Worm (Caenorhabditis elegans) whole organism, L4/young adult: ENCODE data around the gene srsx-15.

Experiments used
- dao-5 ChIP-seq: sonication (generic microtip); optimal IDR thresholded peaks from 2 replicates; lab custom pipeline; 2016; ENCODE audit warnings: missing genotype, missing genetic modification characterization, moderate library complexity, missing compliant biosample characterization
- him-1 ChIP-seq: sonication (generic microtip); optimal IDR thresholded peaks from 2 replicates; lab custom pipeline; 2016; ENCODE audit warnings: missing genotype, missing genetic modification reagents, missing genetic modification characterization, missing compliant biosample characterization

DNA sequence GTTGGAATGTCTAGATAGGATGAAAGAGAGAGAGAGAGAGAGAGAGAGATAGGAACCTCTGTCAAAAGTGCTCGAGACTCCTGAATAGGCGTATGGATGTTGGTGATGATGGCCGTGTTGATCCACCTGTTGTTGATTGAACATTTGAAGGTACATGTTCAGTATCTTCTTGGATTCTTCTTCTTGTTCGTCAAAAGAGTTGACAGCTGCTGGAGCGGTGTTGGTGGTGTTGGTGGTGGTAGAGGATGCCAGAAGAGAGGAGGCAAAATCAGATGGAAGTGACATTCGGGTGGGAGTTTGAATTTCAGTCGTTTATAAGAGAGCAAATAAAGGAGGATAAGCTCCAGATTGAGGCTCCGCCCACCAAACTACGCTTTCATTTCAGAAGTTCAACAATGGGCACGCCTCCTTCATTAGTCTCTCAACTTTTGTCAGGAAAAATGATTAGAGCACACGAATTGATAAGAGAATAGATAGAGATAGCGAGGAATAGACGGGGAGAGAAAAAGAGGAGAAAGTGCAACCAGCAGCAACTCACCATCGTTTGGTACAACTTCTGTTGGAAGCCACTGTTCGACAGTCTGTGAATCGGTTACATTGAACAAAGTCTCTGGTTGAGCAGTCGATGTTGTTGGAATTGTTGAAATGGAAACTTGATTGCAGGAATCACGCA, 29.3 kb upstream of the srsx-15 start:
- TF ChIP-seq dao-5: no peak
- no peak for TF ChIP-seq him-1 (tag; lab: Kevin White, UChicago)
